Fruit fly (Drosophila melanogaster) whole organism, embryonic: ENCODE data around the gene aralar1.
A peak's percentile ranks its signal among the peaks of the same experiment; 100 is the strongest.

Source experiments
- CG10431 ChIP-seq: fragments of 200-800 bp; sonication (Bioruptor generic); optimal IDR thresholded peaks from 3 replicates; lab custom pipeline; 2018; ENCODE audit warnings: missing biosample characterization, mild to moderate bottlenecking, missing genetic modification characterization
- CG11398 ChIP-seq: fragments of 200-800 bp; sonication (Bioruptor generic); optimal IDR thresholded peaks from 2 replicates; lab custom pipeline; 2016; ENCODE audit warnings: missing biosample characterization, missing genetic modification characterization
- CG11504 ChIP-seq: fragments of 200-800 bp; sonication (Bioruptor generic); optimal IDR thresholded peaks from 3 replicates; lab custom pipeline; 2019; ENCODE audit warnings: missing biosample characterization, mild to moderate bottlenecking, missing genetic modification characterization, moderate library complexity
- CG11560 ChIP-seq: fragments of 200-800 bp; sonication (Bioruptor generic); IDR thresholded peaks from 3 replicates; pipeline ENCODE4 v1.3.6; 2022; ENCODE audit warnings: missing biosample characterization, missing genetic modification characterization
- CG12744 ChIP-seq: fragments of 200-800 bp; sonication (Bioruptor generic); optimal IDR thresholded peaks from 2 replicates; lab custom pipeline; 2016; ENCODE audit warnings: missing biosample characterization, missing genetic modification characterization
- CG15696 ChIP-seq: fragments of 200-800 bp; sonication (Bioruptor generic); optimal IDR thresholded peaks from 2 replicates; lab custom pipeline; 2019; ENCODE audit warnings: missing biosample characterization, mild to moderate bottlenecking, missing genetic modification characterization, moderate library complexity
- CG17328 ChIP-seq: fragments of 200-800 bp; sonication (Bioruptor generic); IDR thresholded peaks from 2 replicates; pipeline ENCODE4 v1.3.6; 2022; ENCODE audit warnings: missing biosample characterization, missing genetic modification characterization
- CG17802 ChIP-seq: fragments of 200-800 bp; sonication (Bioruptor generic); optimal IDR thresholded peaks from 2 replicates; lab custom pipeline; 2018; ENCODE audit warnings: missing biosample characterization, mild to moderate bottlenecking, missing genetic modification characterization, moderate library complexity
- CG1792 ChIP-seq: fragments of 200-800 bp; sonication (Bioruptor generic); optimal IDR thresholded peaks from 2 replicates; lab custom pipeline; 2016; ENCODE audit warnings: missing biosample characterization, missing genetic modification characterization
- CG1832 ChIP-seq: fragments of 200-800 bp; sonication (Bioruptor generic); optimal IDR thresholded peaks from 2 replicates; lab custom pipeline; 2017; ENCODE audit warnings: missing biosample characterization, mild to moderate bottlenecking, missing genetic modification characterization, inconsistent platforms
- CG18619 ChIP-seq: fragments of 200-800 bp; sonication (Bioruptor generic); optimal IDR thresholded peaks from 3 replicates; lab custom pipeline; 2017; ENCODE audit warnings: missing biosample characterization, mild to moderate bottlenecking, missing genetic modification characterization
- CG2129 ChIP-seq: fragments of 200-800 bp; sonication (Bioruptor generic); IDR thresholded peaks from 2 replicates; pipeline ENCODE4 v1.3.6; 2022; ENCODE audit warnings: missing biosample characterization, missing genetic modification characterization; ENCODE audit not compliant: partially characterized antibody
- CG32772 ChIP-seq: fragments of 200-800 bp; sonication (Bioruptor generic); IDR thresholded peaks from 2 replicates; pipeline ENCODE4 v1.3.6; 2022; ENCODE audit warnings: missing biosample characterization, missing genetic modification characterization
- CG4360 ChIP-seq: fragments of 200-800 bp; sonication (Bioruptor generic); IDR thresholded peaks from 2 replicates; pipeline ENCODE4 v1.3.6; 2022; ENCODE audit warnings: missing biosample characterization, missing genetic modification characterization
- CG4404 ChIP-seq: fragments of 200-800 bp; sonication (Bioruptor generic); IDR thresholded peaks from 2 replicates; pipeline ENCODE4 v1.3.6; 2022; ENCODE audit warnings: missing biosample characterization, missing genetic modification characterization
- CG4617 ChIP-seq: fragments of 200-800 bp; sonication (Bioruptor generic); optimal IDR thresholded peaks from 3 replicates; lab custom pipeline; 2016; ENCODE audit warnings: missing biosample characterization, missing genetic modification characterization, borderline replicate concordance
- CG6272 ChIP-seq: fragments of 200-800 bp; sonication (Bioruptor generic); IDR thresholded peaks from 2 replicates; pipeline ENCODE4 v1.3.6; 2022; ENCODE audit warnings: missing biosample characterization, missing genetic modification characterization
- CG6689 ChIP-seq: fragments of 200-800 bp; sonication (Bioruptor generic); IDR thresholded peaks from 2 replicates; pipeline ENCODE4 v1.3.6; 2022; ENCODE audit warnings: missing biosample characterization, missing genetic modification characterization
- CG6813 ChIP-seq: fragments of 200-800 bp; sonication (Bioruptor generic); optimal IDR thresholded peaks from 2 replicates; lab custom pipeline; 2017; ENCODE audit warnings: missing biosample characterization, missing genetic modification characterization, mild to moderate bottlenecking, moderate library complexity, missing genetic modification reagents
- CG8944 ChIP-seq: fragments of 200-800 bp; sonication (Bioruptor generic); optimal IDR thresholded peaks from 3 replicates; lab custom pipeline; 2016; ENCODE audit warnings: missing biosample characterization, missing genetic modification characterization
- Dfd ChIP-seq, 2 experiments: fragments of >200 bp; optimal IDR thresholded peaks; 2 replicates each; lab custom pipeline; 2017; ENCODE audit warnings: missing biosample characterization in 2 of 2, missing genetic modification characterization in 2 of 2
- Dp ChIP-seq: fragments of 200-800 bp; sonication (Bioruptor generic); optimal IDR thresholded peaks from 2 replicates; lab custom pipeline; 2018; ENCODE audit warnings: missing biosample characterization, mild to moderate bottlenecking, missing genetic modification characterization, moderate library complexity
- Elba2 ChIP-seq: fragments of 200-800 bp; sonication (Bioruptor generic); optimal IDR thresholded peaks from 3 replicates; lab custom pipeline; 2016; ENCODE audit warnings: missing biosample characterization, missing genetic modification characterization
- HLH4C ChIP-seq: fragments of 200-800 bp; sonication (Bioruptor generic); IDR thresholded peaks from 3 replicates; pipeline ENCODE4 v1.3.6; 2022; ENCODE audit warnings: missing biosample characterization, missing genetic modification characterization; ENCODE audit not compliant: partially characterized antibody
- Hr3 ChIP-seq: fragments of 200-800 bp; sonication (Bioruptor generic); optimal IDR thresholded peaks from 3 replicates; lab custom pipeline; 2016; ENCODE audit warnings: missing biosample characterization, missing genetic modification characterization
- Med ChIP-seq: fragments of 200-800 bp; sonication (Bioruptor generic); peaks from one replicate; lab custom pipeline; 2016; ENCODE audit warnings: missing biosample characterization, missing genetic modification characterization, mild to moderate bottlenecking, inconsistent platforms, moderate library complexity
- Meics ChIP-seq: fragments of 200-800 bp; sonication (Bioruptor generic); optimal IDR thresholded peaks from 2 replicates; lab custom pipeline; 2017; ENCODE audit warnings: missing biosample characterization, mild to moderate bottlenecking, missing genetic modification characterization
- Sin3A ChIP-seq: fragments of >200 bp; optimal IDR thresholded peaks from 2 replicates; lab custom pipeline; 2018
- Stat92E ChIP-seq, 3 experiments: fragments of >200 bp in 2 of 3; fragments of 200-800 bp in 1 of 3; sonication (Bioruptor generic) in 1 of 3; optimal IDR thresholded peaks; 2 replicates each; lab custom pipeline; 2017 to 2019; ENCODE audit warnings: missing biosample characterization in 3 of 3, missing genetic modification characterization in 3 of 3, mild to moderate bottlenecking in 1 of 3, moderate library complexity in 1 of 3
- Taf1 ChIP-seq: fragments of 200-800 bp; sonication (Bioruptor generic); IDR thresholded peaks from 2 replicates; pipeline ENCODE4 v1.3.6; 2022; ENCODE audit warnings: missing biosample characterization, missing genetic modification characterization
- bigmax ChIP-seq: fragments of 200-800 bp; sonication (Bioruptor generic); optimal IDR thresholded peaks from 2 replicates; lab custom pipeline; 2018; ENCODE audit warnings: missing biosample characterization, mild to moderate bottlenecking, missing genetic modification characterization
- br ChIP-seq: fragments of >200 bp; optimal IDR thresholded peaks from 2 replicates; lab custom pipeline; 2017
- cg ChIP-seq: fragments of 200-800 bp; sonication (Bioruptor generic); optimal IDR thresholded peaks from 3 replicates; lab custom pipeline; 2019; ENCODE audit warnings: missing biosample characterization, mild to moderate bottlenecking, missing genetic modification characterization, moderate library complexity
- crc ChIP-seq: fragments of 200-800 bp; sonication (Bioruptor generic); optimal IDR thresholded peaks from 2 replicates; lab custom pipeline; 2016; ENCODE audit warnings: missing biosample characterization, missing genetic modification characterization
- croc ChIP-seq: fragments of 200-800 bp; sonication (Bioruptor generic); conservative IDR thresholded peaks from 3 replicates; pipeline ENCODE4 v1.3.6; 2022; ENCODE audit warnings: missing biosample characterization, missing genetic modification characterization
- danr ChIP-seq: fragments of 200-800 bp; sonication (Bioruptor generic); IDR thresholded peaks from 2 replicates; pipeline ENCODE4 v1.3.6; 2022; ENCODE audit warnings: missing biosample characterization, missing genetic modification characterization
- dmrt99B ChIP-seq: fragments of 200-800 bp; sonication (Bioruptor generic); optimal IDR thresholded peaks from 2 replicates; lab custom pipeline; 2018; ENCODE audit warnings: missing biosample characterization, mild to moderate bottlenecking, missing genetic modification characterization, moderate library complexity
- fru ChIP-seq: fragments of >200 bp; optimal IDR thresholded peaks from 2 replicates; lab custom pipeline; 2017
- ftz-f1 ChIP-seq: fragments of 200-800 bp; sonication (Bioruptor generic); optimal IDR thresholded peaks from 2 replicates; lab custom pipeline; 2016; ENCODE audit warnings: missing biosample characterization, missing genetic modification characterization
- inv ChIP-seq: fragments of 200-800 bp; sonication (Bioruptor generic); IDR thresholded peaks from 2 replicates; pipeline ENCODE4 v1.3.6; 2022; ENCODE audit warnings: missing biosample characterization, missing genetic modification characterization; ENCODE audit not compliant: partially characterized antibody
- luna ChIP-seq: fragments of 200-800 bp; sonication (Bioruptor generic); optimal IDR thresholded peaks from 2 replicates; lab custom pipeline; 2016; ENCODE audit warnings: missing biosample characterization, missing genetic modification characterization
- mld ChIP-seq: fragments of 200-800 bp; sonication (Bioruptor generic); IDR thresholded peaks from 3 replicates; pipeline ENCODE4 v1.3.6; 2022; ENCODE audit warnings: missing biosample characterization, missing genetic modification characterization; ENCODE audit not compliant: partially characterized antibody
- oc ChIP-seq: fragments of 200-800 bp; sonication (Bioruptor generic); optimal IDR thresholded peaks from 2 replicates; lab custom pipeline; 2018; ENCODE audit warnings: missing biosample characterization, mild to moderate bottlenecking, missing genetic modification characterization, moderate library complexity
- odd ChIP-seq: fragments of 200-800 bp; sonication (Bioruptor generic); optimal IDR thresholded peaks from 2 replicates; lab custom pipeline; 2017; ENCODE audit warnings: missing biosample characterization, mild to moderate bottlenecking, missing genetic modification characterization
- org-1 ChIP-seq: fragments of 200-800 bp; sonication (Bioruptor generic); optimal IDR thresholded peaks from 2 replicates; lab custom pipeline; 2017; ENCODE audit warnings: missing biosample characterization, missing genetic modification characterization
- pan ChIP-seq, 4 experiments: fragments of >200 bp in 3 of 4; fragments of 200-800 bp in 1 of 4; sonication (Bioruptor generic) in 1 of 4; optimal IDR thresholded peaks in 3 of 4; IDR thresholded peaks in 1 of 4; 2 replicates each; pipeline versions ENCODE4 v1.3.6 to Lab custom; 2017 to 2022; ENCODE audit warnings: missing biosample characterization in 2 of 4, missing genetic modification characterization in 2 of 4, mixed read lengths in 1 of 4
- pnt ChIP-seq: fragments of 200-800 bp; sonication (Bioruptor generic); optimal IDR thresholded peaks from 3 replicates; lab custom pipeline; 2016; ENCODE audit warnings: missing biosample characterization, missing genetic modification characterization
- repo ChIP-seq: fragments of 200-800 bp; sonication (Bioruptor generic); optimal IDR thresholded peaks from 2 replicates; lab custom pipeline; 2016; ENCODE audit warnings: missing biosample characterization, missing genetic modification characterization
- sens ChIP-seq: fragments of 200-800 bp; sonication (Bioruptor generic); peaks from one replicate; lab custom pipeline; 2016; ENCODE audit warnings: missing biosample characterization, missing genetic modification characterization
- slbo ChIP-seq: fragments of 200-800 bp; sonication (Bioruptor generic); IDR thresholded peaks from 2 replicates; pipeline ENCODE4 v1.3.6; 2022; ENCODE audit warnings: missing biosample characterization, missing genetic modification characterization
- tap ChIP-seq: fragments of 200-800 bp; optimal IDR thresholded peaks from 3 replicates; lab custom pipeline; 2019; ENCODE audit warnings: missing biosample characterization, mild to moderate bottlenecking, missing genetic modification characterization, moderate library complexity

The aralar1 gene

dm6 chr3R:30413795-30414194 lies 41.9 kb downstream of the aralar1 start (continued):
- TF ChIP-seq CG1792 (GFP tag; lab: Kevin White, UChicago) (peak; percentile 8), CG4404 (no peak), Dp (GFP tag; lab: Kevin White, UChicago) (no peak), CG6689 (GFP tag; lab: Robert Waterston, UW) (peak; percentile 70), slbo (GFP tag; lab: Robert Waterston, UW) (no peak; the same call in 1 of the 2 replicates), CG12744 (GFP tag; lab: Kevin White, UChicago) (no peak), luna (GFP tag; lab: Kevin White, UChicago) (no peak), CG1832 (GFP tag; lab: Kevin White, UChicago) (no peak), Dfd (GFP tag; optimal IDR thresholded peaks at IDR 0.05; lab: Kevin White, UChicago) (no peak), CG17802 (tag; lab: Kevin White, UChicago) (no peak), CG11504 (tag; lab: Kevin White, UChicago) (peak; percentile 71), tap (tag; lab: Kevin White, UChicago) (peak; percentile 17), CG11398 (no peak), CG15696 (tag; lab: Kevin White, UChicago) (no peak), sens (GFP tag; lab: Kevin White, UChicago) (peak; percentile 89), org-1 (GFP tag; lab: Kevin White, UChicago) (no peak), danr (0 out of 2 replicates have a peak, but pooled peaks have one; percentile 16), CG6272 (GFP tag; lab: Robert Waterston, UW) (peak; percentile 38; the same call in 1 of the 2 replicates), CG32772 (peak; percentile 64; the same call in 1 of the 2 replicates), bigmax (no peak), CG4360 (0 out of 2 replicates have a peak, but pooled peaks have one; percentile 19), fru (lab: Kevin White, UChicago) (no peak), CG4617 (GFP tag; lab: Kevin White, UChicago) (no peak), pan (optimal IDR thresholded peaks at IDR 0.05; lab: Kevin White, UChicago) (no peak), pan (GFP tag; optimal IDR thresholded peaks at IDR 0.05 in 1 of 2, IDR thresholded peaks at IDR 0.05 in 1 of 2) (peak in 1 of 2 experiments; percentile 75), br (no peak), CG6813 (GFP tag; lab: Kevin White, UChicago) (no peak), Meics (GFP tag; lab: Kevin White, UChicago) (peak; percentile 25), odd (GFP tag; lab: Kevin White, UChicago) (no peak), Stat92E (GFP tag; optimal IDR thresholded peaks at IDR 0.05; lab: Kevin White, UChicago) (no peak), CG11560 (tag; lab: Robert Waterston, UW) (no peak), pnt (GFP tag; lab: Kevin White, UChicago) (peak; percentile 45), Sin3A (lab: Kevin White, UChicago) (no peak), repo (GFP tag; lab: Kevin White, UChicago) (no peak), ftz-f1 (no peak), crc (GFP tag; lab: Kevin White, UChicago) (no peak), oc (tag; lab: Kevin White, UChicago) (peak; percentile 51), CG18619 (GFP tag; lab: Kevin White, UChicago) (peak; percentile 10), dmrt99B (peak; percentile 66), Taf1 (no peak), CG10431 (GFP tag; lab: Kevin White, UChicago) (no peak), Elba2 (GFP tag; lab: Kevin White, UChicago) (no peak), inv (no peak), CG2129 (GFP tag; lab: Robert Waterston, UW) (no peak), mld (GFP tag; lab: Robert Waterston, UW) (no peak), cg (GFP tag; lab: Kevin White, UChicago) (no peak), HLH4C (GFP tag; lab: Robert Waterston, UW) (no peak), Hr3 (GFP tag; lab: Kevin White, UChicago) (no peak), croc (GFP tag; lab: Robert Waterston, UW) (peak; percentile 49; the same call in 2 of the 3 replicates), Med (GFP tag; lab: Kevin White, UChicago) (peak; percentile 90), CG17328 (GFP tag; lab: Robert Waterston, UW) (peak; percentile 71), CG8944 (GFP tag; lab: Kevin White, UChicago) (peak; percentile 39)
